Fruit fly (Drosophila melanogaster) whole organism, embryonic: Measurements from ENCODE around the gene Pgant7.

Experiments used
- CG15269 ChIP-seq: fragments of 200-800 bp; sonication (Bioruptor generic); optimal IDR thresholded peaks from 2 replicates; lab custom pipeline; 2018; ENCODE audit warnings: missing biosample characterization, mild to moderate bottlenecking, missing genetic modification characterization, moderate library complexity
- CG1603 ChIP-seq: fragments of 200-800 bp; sonication (Bioruptor generic); optimal IDR thresholded peaks from 2 replicates; lab custom pipeline; 2019; ENCODE audit warnings: missing biosample characterization, mild to moderate bottlenecking, missing genetic modification characterization, moderate library complexity
- CG17612 ChIP-seq: fragments of 200-800 bp; sonication (Bioruptor generic); IDR thresholded peaks from 2 replicates; pipeline ENCODE4 v1.3.6; 2022; ENCODE audit warnings: missing biosample characterization, missing genetic modification characterization
- CG18764 ChIP-seq: fragments of 200-800 bp; sonication (Bioruptor generic); optimal IDR thresholded peaks from 3 replicates; lab custom pipeline; 2016; ENCODE audit warnings: missing biosample characterization, missing genetic modification characterization
- CG2116 ChIP-seq: fragments of 200-800 bp; sonication (Bioruptor generic); optimal IDR thresholded peaks from 3 replicates; lab custom pipeline; 2018; ENCODE audit warnings: missing biosample characterization, mild to moderate bottlenecking, missing genetic modification characterization
- CG2120 ChIP-seq: fragments of 200-800 bp; sonication (Bioruptor generic); optimal IDR thresholded peaks from 3 replicates; lab custom pipeline; 2016; ENCODE audit warnings: missing biosample characterization, missing genetic modification characterization
- CG2129 ChIP-seq: fragments of 200-800 bp; sonication (Bioruptor generic); IDR thresholded peaks from 2 replicates; pipeline ENCODE4 v1.3.6; 2022; ENCODE audit warnings: missing biosample characterization, missing genetic modification characterization; ENCODE audit not compliant: partially characterized antibody
- CG2712 ChIP-seq: fragments of 200-800 bp; optimal IDR thresholded peaks from 3 replicates; lab custom pipeline; 2019; ENCODE audit warnings: missing biosample characterization, mild to moderate bottlenecking, missing genetic modification characterization, moderate library complexity
- CG3163 ChIP-seq: fragments of 200-800 bp; sonication (Bioruptor generic); optimal IDR thresholded peaks from 3 replicates; lab custom pipeline; 2016; ENCODE audit warnings: missing biosample characterization, missing genetic modification characterization
- CG3847 ChIP-seq: fragments of 200-800 bp; sonication (Bioruptor generic); IDR thresholded peaks from 2 replicates; pipeline ENCODE4 v1.3.6; 2022; ENCODE audit warnings: missing biosample characterization, missing genetic modification characterization
- CG42726 ChIP-seq: fragments of 200-800 bp; sonication (Bioruptor generic); IDR thresholded peaks from 2 replicates; pipeline ENCODE4 v1.3.6; 2022; ENCODE audit warnings: missing biosample characterization, missing genetic modification characterization; ENCODE audit not compliant: partially characterized antibody
- CG6254 ChIP-seq: fragments of 200-800 bp; sonication (Bioruptor generic); optimal IDR thresholded peaks from 3 replicates; lab custom pipeline; 2017; ENCODE audit warnings: mild to moderate bottlenecking, missing biosample characterization, missing genetic modification reagents, missing genetic modification characterization
- CG6654 ChIP-seq: fragments of 200-800 bp; sonication (Bioruptor generic); optimal IDR thresholded peaks from 2 replicates; lab custom pipeline; 2017; ENCODE audit warnings: missing biosample characterization, mild to moderate bottlenecking, missing genetic modification characterization
- CG6683 ChIP-seq: fragments of 200-800 bp; sonication (Bioruptor generic); optimal IDR thresholded peaks from 2 replicates; lab custom pipeline; 2017; ENCODE audit warnings: missing biosample characterization, mild to moderate bottlenecking, missing genetic modification characterization, missing genetic modification reagents
- CG8290 ChIP-seq, 3 experiments: fragments of 200-800 bp; sonication (Bioruptor generic); optimal IDR thresholded peaks; 2 replicates each; lab custom pipeline; 2016 to 2019; ENCODE audit warnings: missing biosample characterization in 3 of 3, missing genetic modification characterization in 3 of 3, mild to moderate bottlenecking in 2 of 3, moderate library complexity in 1 of 3
- CG8359 ChIP-seq: fragments of 200-800 bp; sonication (Bioruptor generic); optimal IDR thresholded peaks from 2 replicates; lab custom pipeline; 2017; ENCODE audit warnings: missing biosample characterization, mild to moderate bottlenecking, missing genetic modification characterization, borderline replicate concordance
- CG8924 ChIP-seq: fragments of 200-800 bp; optimal IDR thresholded peaks from 3 replicates; lab custom pipeline; 2019; ENCODE audit warnings: missing biosample characterization, mild to moderate bottlenecking, missing genetic modification characterization, moderate library complexity
- CG9932 ChIP-seq: fragments of 200-800 bp; sonication (Bioruptor generic); IDR thresholded peaks from 2 replicates; pipeline ENCODE4 v1.3.6; 2022; ENCODE audit warnings: missing biosample characterization, missing genetic modification characterization
- Camta ChIP-seq: fragments of 200-800 bp; sonication (Bioruptor generic); optimal IDR thresholded peaks from 2 replicates; lab custom pipeline; 2016; ENCODE audit warnings: missing biosample characterization, missing genetic modification characterization
- Deaf1 ChIP-seq: fragments of 200-800 bp; optimal IDR thresholded peaks from 3 replicates; lab custom pipeline; 2019; ENCODE audit warnings: missing biosample characterization, mild to moderate bottlenecking, missing genetic modification characterization, moderate library complexity
- Doc3 ChIP-seq: fragments of 200-800 bp; sonication (Bioruptor generic); IDR thresholded peaks from 3 replicates; pipeline ENCODE4 v1.3.6; 2022; ENCODE audit warnings: missing biosample characterization, missing genetic modification characterization; ENCODE audit not compliant: partially characterized antibody
- Drgx ChIP-seq: fragments of 200-800 bp; sonication (Bioruptor generic); IDR thresholded peaks from 2 replicates; pipeline ENCODE4 v1.3.6; 2022; ENCODE audit warnings: missing biosample characterization, missing genetic modification characterization
- Ets65A ChIP-seq: fragments of 200-800 bp; sonication (Bioruptor generic); peaks from one replicate; lab custom pipeline; 2016; ENCODE audit warnings: missing biosample characterization, missing genetic modification characterization
- Gsc ChIP-seq: fragments of 200-800 bp; sonication (Bioruptor generic); IDR thresholded peaks from 2 replicates; pipeline ENCODE4 v1.3.6; 2022; ENCODE audit warnings: missing biosample characterization, missing genetic modification characterization
- H2.0 ChIP-seq: fragments of 200-800 bp; sonication (Bioruptor generic); IDR thresholded peaks from 2 replicates; pipeline ENCODE4 v1.3.6; 2022; ENCODE audit warnings: missing biosample characterization, missing genetic modification characterization
- HLH3B ChIP-seq: fragments of 200-800 bp; sonication (Bioruptor generic); IDR thresholded peaks from 2 replicates; pipeline ENCODE4 v1.3.6; 2022; ENCODE audit warnings: missing biosample characterization, missing genetic modification characterization
- Hsf ChIP-seq: fragments of 200-800 bp; sonication (Bioruptor generic); optimal IDR thresholded peaks from 3 replicates; lab custom pipeline; 2016; ENCODE audit warnings: missing biosample characterization, missing genetic modification characterization
- Lhr ChIP-seq: fragments of 200-800 bp; sonication (Bioruptor generic); optimal IDR thresholded peaks from 3 replicates; lab custom pipeline; 2017; ENCODE audit warnings: mild to moderate bottlenecking, missing biosample characterization, missing genetic modification reagents, missing genetic modification characterization
- Lim3 ChIP-seq: fragments of 200-800 bp; sonication (Bioruptor generic); IDR thresholded peaks from 2 replicates; pipeline ENCODE4 v1.3.6; 2022; ENCODE audit warnings: missing biosample characterization, missing genetic modification characterization
- Mes4 ChIP-seq: fragments of 200-800 bp; sonication (Bioruptor generic); optimal IDR thresholded peaks from 2 replicates; lab custom pipeline; 2016; ENCODE audit warnings: missing biosample characterization, missing genetic modification characterization
- Neu2 ChIP-seq: fragments of 200-800 bp; sonication (Bioruptor generic); optimal IDR thresholded peaks from 3 replicates; lab custom pipeline; 2016; ENCODE audit warnings: missing biosample characterization, missing genetic modification characterization, borderline replicate concordance
- Oaz ChIP-seq: fragments of 200-800 bp; sonication (Bioruptor generic); IDR thresholded peaks from 2 replicates; pipeline ENCODE4 v1.3.6; 2022; ENCODE audit warnings: missing biosample characterization, missing genetic modification characterization
- Oli ChIP-seq: fragments of 200-800 bp; sonication (Bioruptor generic); optimal IDR thresholded peaks from 2 replicates; lab custom pipeline; 2018; ENCODE audit warnings: missing biosample characterization, mild to moderate bottlenecking, missing genetic modification characterization, moderate library complexity
- Rfx ChIP-seq: fragments of 200-800 bp; sonication (Bioruptor generic); IDR thresholded peaks from 2 replicates; pipeline ENCODE4 v1.3.6; 2022; ENCODE audit warnings: missing biosample characterization, missing genetic modification characterization
- Rx ChIP-seq: fragments of 200-800 bp; sonication (Bioruptor generic); IDR thresholded peaks from 2 replicates; pipeline ENCODE4 v1.3.6; 2022; ENCODE audit warnings: missing biosample characterization, missing genetic modification characterization
- bab2 ChIP-seq: fragments of 200-800 bp; sonication (Bioruptor generic); optimal IDR thresholded peaks from 2 replicates; lab custom pipeline; 2016; ENCODE audit warnings: missing biosample characterization, missing genetic modification characterization
- crc ChIP-seq: fragments of 200-800 bp; sonication (Bioruptor generic); optimal IDR thresholded peaks from 2 replicates; lab custom pipeline; 2016; ENCODE audit warnings: missing biosample characterization, missing genetic modification characterization
- ftz-f1 ChIP-seq: fragments of 200-800 bp; sonication (Bioruptor generic); optimal IDR thresholded peaks from 2 replicates; lab custom pipeline; 2016; ENCODE audit warnings: missing biosample characterization, missing genetic modification characterization
- nmo ChIP-seq: fragments of 200-800 bp; sonication (Bioruptor generic); optimal IDR thresholded peaks from 2 replicates; lab custom pipeline; 2018; ENCODE audit warnings: missing biosample characterization, mild to moderate bottlenecking, missing genetic modification characterization, moderate library complexity
- org-1 ChIP-seq: fragments of 200-800 bp; sonication (Bioruptor generic); optimal IDR thresholded peaks from 2 replicates; lab custom pipeline; 2017; ENCODE audit warnings: missing biosample characterization, missing genetic modification characterization
- pros ChIP-seq: fragments of 200-800 bp; sonication (Bioruptor generic); optimal IDR thresholded peaks from 3 replicates; lab custom pipeline; 2019; ENCODE audit warnings: missing biosample characterization, mild to moderate bottlenecking, missing genetic modification characterization, moderate library complexity
- pum ChIP-seq: fragments of 200-800 bp; sonication (Bioruptor generic); optimal IDR thresholded peaks from 2 replicates; lab custom pipeline; 2016; ENCODE audit warnings: missing biosample characterization, missing genetic modification characterization
- sens ChIP-seq: fragments of 200-800 bp; sonication (Bioruptor generic); peaks from one replicate; lab custom pipeline; 2016; ENCODE audit warnings: missing biosample characterization, missing genetic modification characterization
- slp2 ChIP-seq: fragments of 200-800 bp; sonication (Bioruptor generic); optimal IDR thresholded peaks from 2 replicates; lab custom pipeline; 2016; ENCODE audit warnings: missing biosample characterization, missing genetic modification characterization
- sna ChIP-seq: fragments of 200-800 bp; sonication (Bioruptor generic); IDR thresholded peaks from 2 replicates; pipeline ENCODE4 v1.3.6; 2022; ENCODE audit warnings: missing biosample characterization, missing genetic modification characterization; ENCODE audit not compliant: partially characterized antibody
- sr ChIP-seq: fragments of 200-800 bp; sonication (Bioruptor generic); IDR thresholded peaks from 3 replicates; pipeline ENCODE4 v1.3.6; 2022; ENCODE audit warnings: missing biosample characterization, missing genetic modification characterization
- tgo ChIP-seq: fragments of 200-800 bp; sonication (Bioruptor generic); IDR thresholded peaks from 3 replicates; pipeline ENCODE4 v1.3.6; 2022; ENCODE audit warnings: missing biosample characterization, missing genetic modification characterization
- tna ChIP-seq: fragments of 200-800 bp; sonication (Bioruptor generic); IDR thresholded peaks from 2 replicates; pipeline ENCODE4 v1.3.6; 2022; ENCODE audit warnings: missing biosample characterization, missing genetic modification characterization; ENCODE audit not compliant: partially characterized antibody
- trh ChIP-seq: fragments of 200-800 bp; sonication (Bioruptor generic); optimal IDR thresholded peaks from 2 replicates; lab custom pipeline; 2016; ENCODE audit warnings: missing biosample characterization, missing genetic modification characterization
- usp ChIP-seq: fragments of >200 bp; optimal IDR thresholded peaks from 2 replicates; lab custom pipeline; 2017; ENCODE audit warnings: missing biosample characterization, missing genetic modification characterization

Pgant7 gene

DNA sequence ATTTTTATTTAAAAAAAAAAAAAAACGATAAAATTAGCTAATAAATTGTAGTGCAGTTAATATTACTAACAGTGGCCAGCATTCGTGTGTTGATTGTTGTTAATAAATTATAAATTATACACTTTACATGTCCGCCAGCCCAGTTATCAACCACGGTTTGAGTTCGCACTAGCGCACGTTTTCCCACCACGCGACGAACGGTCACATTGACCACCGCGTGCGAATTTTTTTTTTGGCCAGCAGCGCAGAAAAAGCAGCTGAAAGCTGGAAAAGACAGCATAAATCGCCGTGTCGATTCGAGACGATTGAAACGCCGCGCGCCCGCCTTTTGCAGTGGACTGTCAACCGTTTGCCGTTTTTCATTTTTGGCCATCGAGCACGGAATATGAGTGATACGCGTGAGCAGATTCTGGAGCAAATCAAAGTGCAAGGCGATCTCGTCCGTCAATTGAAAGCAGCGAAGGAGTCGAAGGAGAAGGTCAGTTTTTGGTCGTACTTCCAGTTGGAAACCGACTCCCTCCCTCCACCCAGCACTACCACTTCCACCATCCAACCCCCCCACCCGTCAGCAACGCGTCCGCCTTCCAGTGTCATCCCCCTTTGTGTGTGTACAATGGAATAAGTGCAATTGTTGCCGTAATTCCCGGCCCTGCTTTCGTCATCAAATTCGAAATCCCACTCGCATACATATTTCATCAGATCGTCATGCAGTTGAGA lies 15.6 kb upstream of the Pgant7 start, which contains the start of the genes Bx and HisRS (continued):
- TF ChIP-seq CG8924 (tag; lab: Kevin White, UChicago): peak; percentile 19
- TF ChIP-seq CG2116 (GFP tag; lab: Kevin White, UChicago): peak; percentile 25
- no peak for TF ChIP-seq Doc3 (GFP tag; lab: Robert Waterston, UW)
- no peak for TF ChIP-seq CG18764 (GFP tag; lab: Kevin White, UChicago)
- TF ChIP-seq Mes4: no peak
- TF ChIP-seq CG3163 (GFP tag; lab: Kevin White, UChicago): no peak
- peak; percentile 26 for TF ChIP-seq nmo (GFP tag; lab: Kevin White, UChicago)
- TF ChIP-seq pum: no peak
- no peak for TF ChIP-seq sr (GFP tag; lab: Robert Waterston, UW)
- TF ChIP-seq Lim3 (GFP tag; lab: Robert Waterston, UW): no peak
- no peak for TF ChIP-seq Gsc
- TF ChIP-seq trh (GFP tag; lab: Kevin White, UChicago): no peak
- no peak for TF ChIP-seq H2.0
- no peak for TF ChIP-seq CG6254
- no peak for TF ChIP-seq Ets65A (GFP tag; lab: Kevin White, UChicago)
- no peak for TF ChIP-seq Oaz (GFP tag; lab: Robert Waterston, UW)
- no peak for TF ChIP-seq Camta (GFP tag; lab: Kevin White, UChicago)
- TF ChIP-seq CG2120 (GFP tag; lab: Kevin White, UChicago): peak; percentile 16
- TF ChIP-seq org-1 (GFP tag; lab: Kevin White, UChicago): no peak
- TF ChIP-seq Oli (tag; lab: Kevin White, UChicago): no peak
- TF ChIP-seq CG2129 (GFP tag; lab: Robert Waterston, UW): no peak
- peak; percentile 62 for TF ChIP-seq CG3847 (GFP tag; lab: Robert Waterston, UW)
- TF ChIP-seq CG6654 (GFP tag; lab: Kevin White, UChicago): no peak
- TF ChIP-seq tna (GFP tag; lab: Robert Waterston, UW): no peak
- peak; percentile 73 for TF ChIP-seq Lhr
- peak; percentile 38 for TF ChIP-seq Rfx (GFP tag; lab: Robert Waterston, UW)
- no peak for TF ChIP-seq HLH3B (GFP tag; lab: Robert Waterston, UW)
- no peak for TF ChIP-seq CG15269 (tag; lab: Kevin White, UChicago)
- TF ChIP-seq CG42726 (GFP tag; lab: Robert Waterston, UW): peak; percentile 59
- no peak for TF ChIP-seq CG8359 (GFP tag; lab: Kevin White, UChicago)
- TF ChIP-seq Hsf (GFP tag; lab: Kevin White, UChicago): no peak
- no peak; the same call in 1 of the 2 replicates for TF ChIP-seq CG9932 (GFP tag; lab: Robert Waterston, UW)
- TF ChIP-seq tgo (GFP tag; lab: Robert Waterston, UW): no peak
- no peak for TF ChIP-seq bab2 (GFP tag; lab: Kevin White, UChicago)
- TF ChIP-seq sna (GFP tag; lab: Robert Waterston, UW): no peak
- no peak for TF ChIP-seq Drgx
- peak; percentile 38 for TF ChIP-seq ftz-f1 (GFP tag; lab: Kevin White, UChicago)
- TF ChIP-seq CG17612: no peak
- no peak for TF ChIP-seq CG6683
- TF ChIP-seq usp: no peak
- no peak for TF ChIP-seq CG2712
- no peak for TF ChIP-seq Deaf1
- peak; percentile 66 for TF ChIP-seq CG1603 (tag; lab: Kevin White, UChicago)
- TF ChIP-seq crc: no peak
- no peak for TF ChIP-seq Neu2 (GFP tag; lab: Kevin White, UChicago)
- TF ChIP-seq pros (GFP tag; lab: Kevin White, UChicago): peak; percentile 29
- no peak for TF ChIP-seq Rx (GFP tag; lab: Robert Waterston, UW)
- TF ChIP-seq CG8290 (GFP tag; optimal IDR thresholded peaks at IDR 0.05; lab: Kevin White, UChicago): no peak
- peak in 1 of 2 experiments; percentile 61 for TF ChIP-seq CG8290 (tag; optimal IDR thresholded peaks at IDR 0.05; lab: Kevin White, UChicago)
- no peak for TF ChIP-seq slp2 (GFP tag; lab: Kevin White, UChicago)
- peak; percentile 67 for TF ChIP-seq sens (GFP tag; lab: Kevin White, UChicago)
